Fruit fly (Drosophila melanogaster) Kc167 (cell line): Measurements from ENCODE around the gene CG11760.

Experiments
- h ChIP-seq: fragments of >200 bp; optimal IDR thresholded peaks from 3 replicates; lab custom pipeline; 2018; ENCODE audit warnings: missing external identifiers
- insv ChIP-seq: fragments of >200 bp; optimal IDR thresholded peaks from 3 replicates; lab custom pipeline; 2018; ENCODE audit warnings: missing external identifiers
- psq ChIP-seq: fragments of >200 bp; optimal IDR thresholded peaks from 2 replicates; lab custom pipeline; 2017; ENCODE audit warnings: missing external identifiers

DNA sequence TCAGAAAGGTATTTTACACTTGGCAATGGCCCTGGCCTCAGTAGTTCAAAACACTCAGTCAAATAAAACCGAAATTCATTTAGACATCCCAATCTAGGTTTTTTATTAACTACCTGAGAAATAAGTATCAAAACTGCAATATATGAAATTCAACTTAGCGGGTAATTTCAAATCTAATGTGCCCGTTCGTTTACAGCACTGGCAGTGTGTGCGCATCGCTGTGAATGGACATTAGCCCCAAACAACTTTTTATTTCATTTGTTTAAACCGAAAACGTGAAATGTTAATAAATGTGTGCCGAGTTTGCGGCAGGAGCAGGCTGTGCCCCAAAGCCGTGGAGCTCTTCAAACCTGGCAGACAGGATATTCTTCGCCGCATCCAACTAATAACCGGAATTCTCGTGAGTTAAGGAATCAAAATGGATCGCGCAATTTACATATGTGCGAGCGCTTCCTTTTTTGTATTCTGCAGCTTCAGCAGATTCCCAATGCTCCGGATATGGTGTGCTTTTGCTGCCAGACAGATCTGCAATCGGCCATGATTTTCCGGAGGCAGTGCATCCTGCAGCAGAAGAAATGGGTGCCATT, 4.1 kb downstream of the CG11760 start, which contains the start of gene nom:
- TF ChIP-seq insv (lab: Kevin White, UChicago) (no peak), psq (lab: Kevin White, UChicago) (no peak), h (lab: Kevin White, UChicago) (no peak)
